Comparison of ENCODE assay signal across 2 fruit fly cellular contexts in genomic region chr3L:6358501-6358900, dm6.
TF ChIP-seq lines count a peak whose summit lies in the region.

No protein-coding gene starts in this region.

TF ChIP-seq in whole organism, embryonic, 481 proteins besides CTCF, POLR2A, EP300 and RAD21 (continued from another document):
- TF ChIP-seq CG10979 (tag; optimal IDR thresholded peaks at IDR 0.05; lab: Kevin White, UChicago): peak; percentile 15
- TF ChIP-seq CG17829 (tag; optimal IDR thresholded peaks at IDR 0.05; lab: Kevin White, UChicago): peak; percentile 12
- TF ChIP-seq BtbVII (GFP tag; optimal IDR thresholded peaks at IDR 0.05; lab: Kevin White, UChicago): no peak
- TF ChIP-seq zfh1 (GFP tag; IDR thresholded peaks at IDR 0.05; lab: Robert Waterston, UW): 0 out of 3 replicates have a peak, but pooled peaks have one; percentile 19
- TF ChIP-seq CG17385 (GFP tag; optimal IDR thresholded peaks at IDR 0.05; lab: Kevin White, UChicago): no peak
- TF ChIP-seq Atf6 (GFP tag; IDR thresholded peaks at IDR 0.05; lab: Robert Waterston, UW): no peak
- TF ChIP-seq Blimp-1 (GFP tag; optimal IDR thresholded peaks at IDR 0.05; lab: Kevin White, UChicago): peak; percentile 12
- peak; percentile 15; the same call in 1 of the 3 replicates for TF ChIP-seq row (GFP tag; IDR thresholded peaks at IDR 0.05; lab: Robert Waterston, UW)
- peak; percentile 33 for TF ChIP-seq sens (GFP tag; lab: Kevin White, UChicago)
- no peak for TF ChIP-seq Lim3 (GFP tag; IDR thresholded peaks at IDR 0.05; lab: Robert Waterston, UW)
- no peak for TF ChIP-seq Hr39 (optimal IDR thresholded peaks at IDR 0.05; lab: Kevin White, UChicago)
- no peak for TF ChIP-seq vnd (GFP tag; IDR thresholded peaks at IDR 0.05; lab: Robert Waterston, UW; ENCODE audit: partially characterized antibody)
- TF ChIP-seq gem (tag; optimal IDR thresholded peaks at IDR 0.05; lab: Kevin White, UChicago): peak; percentile 21
- TF ChIP-seq repo (GFP tag; optimal IDR thresholded peaks at IDR 0.05; lab: Kevin White, UChicago): no peak
- TF ChIP-seq CG2875 (GFP tag; optimal IDR thresholded peaks at IDR 0.05; lab: Kevin White, UChicago): no peak
- no peak for TF ChIP-seq Antp (GFP tag; optimal IDR thresholded peaks at IDR 0.05; lab: Kevin White, UChicago)
- no peak for TF ChIP-seq Myb (GFP tag; optimal IDR thresholded peaks at IDR 0.05; lab: Kevin White, UChicago)
- peak; percentile 75 for TF ChIP-seq nom (GFP tag; optimal IDR thresholded peaks at IDR 0.05; lab: Kevin White, UChicago)
- TF ChIP-seq Optix (GFP tag; IDR thresholded peaks at IDR 0.05; lab: Robert Waterston, UW): no peak
- peak; percentile 14 for TF ChIP-seq CG2712 (tag; optimal IDR thresholded peaks at IDR 0.05; lab: Kevin White, UChicago)

TF ChIP-seq in whole organism, prepupa, 60 proteins besides CTCF, POLR2A, EP300 and RAD21 (continued from another document):
- TF ChIP-seq esn (GFP tag; optimal IDR thresholded peaks at IDR 0.05; lab: Kevin White, UChicago) (peak; percentile 69), CG16779 (tag; optimal IDR thresholded peaks at IDR 0.05; lab: Kevin White, UChicago) (peak; percentile 40), CG10669 (GFP tag; optimal IDR thresholded peaks at IDR 0.05; lab: Kevin White, UChicago) (peak; percentile 79), Eip78C (GFP tag; lab: Kevin White, UChicago) (peak; percentile 93), CG6163 (GFP tag; IDR thresholded peaks at IDR 0.05; lab: Robert Waterston, UW) (peak; percentile 83), Sox15 (GFP tag; optimal IDR thresholded peaks at IDR 0.05; lab: Kevin White, UChicago) (peak; percentile 41), topi (GFP tag; optimal IDR thresholded peaks at IDR 0.05; lab: Kevin White, UChicago) (peak; percentile 53), CG8319 (GFP tag; optimal IDR thresholded peaks at IDR 0.05; lab: Kevin White, UChicago) (no peak), acj6 (GFP tag; optimal IDR thresholded peaks at IDR 0.05; lab: Kevin White, UChicago) (peak; percentile 78), CG3032 (tag; optimal IDR thresholded peaks at IDR 0.05; lab: Kevin White, UChicago) (peak; percentile 84), Lpt (GFP tag; optimal IDR thresholded peaks at IDR 0.05; lab: Kevin White, UChicago) (peak; percentile 44), CG4318 (GFP tag; optimal IDR thresholded peaks at IDR 0.05; lab: Kevin White, UChicago) (peak; percentile 43), CG6276 (GFP tag; optimal IDR thresholded peaks at IDR 0.05; lab: Kevin White, UChicago) (peak; percentile 56), vri (GFP tag; optimal IDR thresholded peaks at IDR 0.05; lab: Kevin White, UChicago) (peak; percentile 46), CG8632 (GFP tag; optimal IDR thresholded peaks at IDR 0.05; lab: Kevin White, UChicago) (peak; percentile 54), CG7368 (GFP tag; optimal IDR thresholded peaks at IDR 0.05; lab: Kevin White, UChicago) (peak; percentile 23), Met (GFP tag; optimal IDR thresholded peaks at IDR 0.05; lab: Kevin White, UChicago) (peak; percentile 69), fd85E (GFP tag; optimal IDR thresholded peaks at IDR 0.05; lab: Kevin White, UChicago) (no peak), Blimp-1 (GFP tag; optimal IDR thresholded peaks at IDR 0.05; lab: Kevin White, UChicago) (peak; percentile 2), achi (GFP tag; optimal IDR thresholded peaks at IDR 0.05; lab: Kevin White, UChicago) (peak; percentile 74), CG1621 (tag; optimal IDR thresholded peaks at IDR 0.05; lab: Kevin White, UChicago) (peak; percentile 80), CG34406 (GFP tag; optimal IDR thresholded peaks at IDR 0.05; lab: Kevin White, UChicago) (peak; percentile 67), net (GFP tag; optimal IDR thresholded peaks at IDR 0.05; lab: Kevin White, UChicago) (peak; percentile 62), CG6808 (GFP tag; optimal IDR thresholded peaks at IDR 0.05; lab: Kevin White, UChicago) (peak; percentile 54), fkh (GFP tag; optimal IDR thresholded peaks at IDR 0.05; lab: Kevin White, UChicago) (no peak), Hr39 (GFP tag; optimal IDR thresholded peaks at IDR 0.05; lab: Kevin White, UChicago) (peak; percentile 38), Ets21C (GFP tag; optimal IDR thresholded peaks at IDR 0.05; lab: Kevin White, UChicago) (peak; percentile 26), CG9139 (GFP tag; optimal IDR thresholded peaks at IDR 0.05; lab: Kevin White, UChicago) (peak; percentile 67), Hr38 (GFP tag; optimal IDR thresholded peaks at IDR 0.05; lab: Kevin White, UChicago) (no peak), pdm3 (GFP tag; optimal IDR thresholded peaks at IDR 0.05; lab: Kevin White, UChicago) (peak; percentile 64), Gug (GFP tag; IDR thresholded peaks at IDR 0.05; lab: Robert Waterston, UW) (peak; percentile 44; the same call in 1 of the 2 replicates), CG11902 (GFP tag; optimal IDR thresholded peaks at IDR 0.05; lab: Kevin White, UChicago) (peak; percentile 11), lz (GFP tag; optimal IDR thresholded peaks at IDR 0.05; lab: Kevin White, UChicago) (peak; percentile 59), spab (GFP tag; optimal IDR thresholded peaks at IDR 0.05; lab: Kevin White, UChicago) (peak; percentile 75), CG6792 (GFP tag; optimal IDR thresholded peaks at IDR 0.05; lab: Kevin White, UChicago) (peak; percentile 67), CG10631 (GFP tag; optimal IDR thresholded peaks at IDR 0.05; lab: Kevin White, UChicago) (peak; percentile 82), fd59A (GFP tag; optimal IDR thresholded peaks at IDR 0.05; lab: Kevin White, UChicago) (peak; percentile 75)
